Fruit fly (Drosophila melanogaster) whole organism, embryonic: ENCODE data around the gene gry.

Source experiments
- CG1024 ChIP-seq: fragments of 200-800 bp; sonication (Bioruptor generic); IDR thresholded peaks from 2 replicates; pipeline ENCODE4 v1.3.6; 2022; ENCODE audit warnings: missing biosample characterization, missing genetic modification characterization
- CG11504 ChIP-seq: fragments of 200-800 bp; sonication (Bioruptor generic); optimal IDR thresholded peaks from 3 replicates; lab custom pipeline; 2019; ENCODE audit warnings: missing biosample characterization, mild to moderate bottlenecking, missing genetic modification characterization, moderate library complexity
- CG12744 ChIP-seq: fragments of 200-800 bp; sonication (Bioruptor generic); optimal IDR thresholded peaks from 2 replicates; lab custom pipeline; 2016; ENCODE audit warnings: missing biosample characterization, missing genetic modification characterization
- CG13775 ChIP-seq: fragments of 200-800 bp; sonication (Bioruptor generic); optimal IDR thresholded peaks from 3 replicates; lab custom pipeline; 2017; ENCODE audit warnings: missing biosample characterization, mild to moderate bottlenecking, missing genetic modification characterization
- CG14667 ChIP-seq: fragments of 200-800 bp; sonication (Bioruptor generic); IDR thresholded peaks from 2 replicates; pipeline ENCODE4 v1.3.6; 2022; ENCODE audit warnings: missing biosample characterization, missing genetic modification characterization
- CG14965 ChIP-seq: fragments of 200-800 bp; sonication (Bioruptor generic); optimal IDR thresholded peaks from 2 replicates; lab custom pipeline; 2016; ENCODE audit warnings: missing biosample characterization, missing genetic modification characterization, borderline replicate concordance
- CG15479 ChIP-seq: fragments of 200-800 bp; sonication (Bioruptor generic); optimal IDR thresholded peaks from 3 replicates; lab custom pipeline; 2019; ENCODE audit warnings: missing biosample characterization, mild to moderate bottlenecking, missing genetic modification characterization, moderate library complexity
- CG1603 ChIP-seq: fragments of 200-800 bp; sonication (Bioruptor generic); optimal IDR thresholded peaks from 2 replicates; lab custom pipeline; 2019; ENCODE audit warnings: missing biosample characterization, mild to moderate bottlenecking, missing genetic modification characterization, moderate library complexity
- CG17359 ChIP-seq: fragments of 200-800 bp; sonication (Bioruptor generic); optimal IDR thresholded peaks from 3 replicates; lab custom pipeline; 2018; ENCODE audit warnings: missing biosample characterization, mild to moderate bottlenecking, missing genetic modification characterization, moderate library complexity
- CG17912 ChIP-seq: fragments of 200-800 bp; sonication (Bioruptor generic); optimal IDR thresholded peaks from 2 replicates; lab custom pipeline; 2018; ENCODE audit warnings: missing biosample characterization, mild to moderate bottlenecking, missing genetic modification characterization
- CG30020 ChIP-seq: fragments of 200-800 bp; optimal IDR thresholded peaks from 2 replicates; lab custom pipeline; 2019; ENCODE audit warnings: missing biosample characterization, mild to moderate bottlenecking, missing genetic modification characterization, moderate library complexity
- CG34422 ChIP-seq: fragments of 200-800 bp; sonication (Bioruptor generic); IDR thresholded peaks from 3 replicates; pipeline ENCODE4 v1.3.6; 2022; ENCODE audit warnings: missing biosample characterization, missing genetic modification characterization
- CG6854 ChIP-seq: fragments of 200-800 bp; sonication (Bioruptor generic); optimal IDR thresholded peaks from 3 replicates; lab custom pipeline; 2017; ENCODE audit warnings: missing biosample characterization, mild to moderate bottlenecking, missing genetic modification characterization
- CG7271 ChIP-seq: fragments of 200-800 bp; sonication (Bioruptor generic); optimal IDR thresholded peaks from 2 replicates; lab custom pipeline; 2018; ENCODE audit warnings: missing biosample characterization, mild to moderate bottlenecking, missing genetic modification characterization, moderate library complexity
- CG8765 ChIP-seq: fragments of 200-800 bp; sonication (Bioruptor generic); IDR thresholded peaks from 2 replicates; pipeline ENCODE4 v1.3.6; 2022; ENCODE audit warnings: missing biosample characterization, missing genetic modification characterization
- CG8924 ChIP-seq: fragments of 200-800 bp; optimal IDR thresholded peaks from 3 replicates; lab custom pipeline; 2019; ENCODE audit warnings: missing biosample characterization, mild to moderate bottlenecking, missing genetic modification characterization, moderate library complexity
- CG9609 ChIP-seq: fragments of 200-800 bp; sonication (Bioruptor generic); optimal IDR thresholded peaks from 3 replicates; lab custom pipeline; 2016; ENCODE audit warnings: missing biosample characterization, missing genetic modification characterization
- CG9797 ChIP-seq: fragments of 200-800 bp; sonication (Bioruptor generic); optimal IDR thresholded peaks from 3 replicates; lab custom pipeline; 2018; ENCODE audit warnings: missing biosample characterization, mild to moderate bottlenecking, missing genetic modification characterization
- Gsc ChIP-seq: fragments of 200-800 bp; sonication (Bioruptor generic); IDR thresholded peaks from 2 replicates; pipeline ENCODE4 v1.3.6; 2022; ENCODE audit warnings: missing biosample characterization, missing genetic modification characterization
- HLH54F ChIP-seq: fragments of 200-800 bp; sonication (Bioruptor generic); optimal IDR thresholded peaks from 3 replicates; lab custom pipeline; 2016; ENCODE audit warnings: missing biosample characterization, missing genetic modification characterization
- Jarid2 ChIP-seq: fragments of 200-800 bp; sonication (Bioruptor generic); optimal IDR thresholded peaks from 3 replicates; lab custom pipeline; 2017; ENCODE audit warnings: mild to moderate bottlenecking, missing biosample characterization, missing genetic modification reagents, missing genetic modification characterization
- Lhr ChIP-seq: fragments of 200-800 bp; sonication (Bioruptor generic); optimal IDR thresholded peaks from 3 replicates; lab custom pipeline; 2017; ENCODE audit warnings: mild to moderate bottlenecking, missing biosample characterization, missing genetic modification reagents, missing genetic modification characterization
- MBD-R2 ChIP-seq: fragments of 200-800 bp; sonication (Bioruptor generic); IDR thresholded peaks from 2 replicates; pipeline ENCODE4 v1.3.6; 2022; ENCODE audit warnings: missing biosample characterization, missing genetic modification characterization
- MTF-1 ChIP-seq: fragments of 200-800 bp; sonication (Bioruptor generic); optimal IDR thresholded peaks from 2 replicates; lab custom pipeline; 2018; ENCODE audit warnings: missing biosample characterization, mild to moderate bottlenecking, missing genetic modification characterization, borderline replicate concordance
- Optix ChIP-seq: fragments of 200-800 bp; sonication (Bioruptor generic); IDR thresholded peaks from 3 replicates; pipeline ENCODE4 v1.3.6; 2022; ENCODE audit warnings: missing biosample characterization, missing genetic modification characterization
- PHDP ChIP-seq: fragments of 200-800 bp; sonication (Bioruptor generic); optimal IDR thresholded peaks from 3 replicates; lab custom pipeline; 2018; ENCODE audit warnings: missing biosample characterization, mild to moderate bottlenecking, missing genetic modification characterization, moderate library complexity
- bab2 ChIP-seq: fragments of 200-800 bp; sonication (Bioruptor generic); optimal IDR thresholded peaks from 2 replicates; lab custom pipeline; 2016; ENCODE audit warnings: missing biosample characterization, missing genetic modification characterization
- cad ChIP-seq: fragments of >200 bp; optimal IDR thresholded peaks from 2 replicates; lab custom pipeline; 2017; ENCODE audit warnings: missing biosample characterization, missing genetic modification characterization
- cas ChIP-seq: fragments of 200-800 bp; sonication (Bioruptor generic); IDR thresholded peaks from 2 replicates; pipeline ENCODE4 v1.3.6; 2022; ENCODE audit warnings: missing biosample characterization, missing genetic modification characterization
- disco-r ChIP-seq: fragments of 200-800 bp; sonication (Bioruptor generic); optimal IDR thresholded peaks from 2 replicates; lab custom pipeline; 2016; ENCODE audit warnings: missing biosample characterization, missing genetic modification characterization
- esg ChIP-seq: fragments of 200-800 bp; sonication (Bioruptor generic); conservative IDR thresholded peaks from 2 replicates; pipeline ENCODE4 v1.3.6; 2022; ENCODE audit warnings: missing biosample characterization, missing genetic modification characterization
- fd96Cb ChIP-seq: fragments of 200-800 bp; sonication (Bioruptor generic); optimal IDR thresholded peaks from 2 replicates; lab custom pipeline; 2018; ENCODE audit warnings: missing biosample characterization, mild to moderate bottlenecking, missing genetic modification characterization, moderate library complexity
- gsb-n ChIP-seq: fragments of 200-800 bp; sonication (Bioruptor generic); optimal IDR thresholded peaks from 3 replicates; lab custom pipeline; 2018; ENCODE audit warnings: missing biosample characterization, mild to moderate bottlenecking, missing genetic modification characterization
- gt ChIP-seq: fragments of 200-800 bp; sonication (Bioruptor generic); IDR thresholded peaks from 2 replicates; pipeline ENCODE4 v1.3.6; 2022; ENCODE audit warnings: missing biosample characterization, missing genetic modification characterization
- ham ChIP-seq: fragments of 200-800 bp; sonication (Bioruptor generic); IDR thresholded peaks from 2 replicates; pipeline ENCODE4 v1.3.6; 2022; ENCODE audit warnings: missing biosample characterization, missing genetic modification characterization
- insv ChIP-seq, 2 experiments: fragments of 200-800 bp; sonication (Bioruptor generic); optimal IDR thresholded peaks; 3 replicates each; lab custom pipeline; 2016 to 2018; ENCODE audit warnings: missing biosample characterization in 2 of 2, missing genetic modification characterization in 2 of 2
- kay ChIP-seq: fragments of 200-800 bp; sonication (Bioruptor generic); optimal IDR thresholded peaks from 2 replicates; lab custom pipeline; 2016; ENCODE audit warnings: missing biosample characterization, missing genetic modification characterization
- lola ChIP-seq, 3 experiments: fragments of >200 bp in 2 of 3; fragments of 200-800 bp in 1 of 3; sonication (Bioruptor generic) in 1 of 3; optimal IDR thresholded peaks; 2 replicates each; lab custom pipeline; 2017 to 2019; ENCODE audit warnings: missing biosample characterization in 3 of 3, missing genetic modification characterization in 3 of 3, mild to moderate bottlenecking in 1 of 3, moderate library complexity in 1 of 3
- nau ChIP-seq: fragments of 200-800 bp; sonication (Bioruptor generic); optimal IDR thresholded peaks from 3 replicates; lab custom pipeline; 2017; ENCODE audit warnings: missing biosample characterization, mild to moderate bottlenecking, missing genetic modification characterization, missing genetic modification reagents
- nmo ChIP-seq: fragments of 200-800 bp; sonication (Bioruptor generic); optimal IDR thresholded peaks from 2 replicates; lab custom pipeline; 2018; ENCODE audit warnings: missing biosample characterization, mild to moderate bottlenecking, missing genetic modification characterization, moderate library complexity
- org-1 ChIP-seq: fragments of 200-800 bp; sonication (Bioruptor generic); optimal IDR thresholded peaks from 2 replicates; lab custom pipeline; 2017; ENCODE audit warnings: missing biosample characterization, missing genetic modification characterization
- p53 ChIP-seq: fragments of 200-800 bp; sonication (Bioruptor generic); optimal IDR thresholded peaks from 2 replicates; lab custom pipeline; 2016; ENCODE audit warnings: missing biosample characterization, missing genetic modification characterization
- pho ChIP-seq: fragments of 200-800 bp; sonication (Bioruptor generic); optimal IDR thresholded peaks from 2 replicates; lab custom pipeline; 2016; ENCODE audit warnings: missing biosample characterization, missing genetic modification characterization
- pnt ChIP-seq: fragments of 200-800 bp; sonication (Bioruptor generic); optimal IDR thresholded peaks from 3 replicates; lab custom pipeline; 2016; ENCODE audit warnings: missing biosample characterization, missing genetic modification characterization
- schlank ChIP-seq: fragments of 200-800 bp; sonication (Bioruptor generic); optimal IDR thresholded peaks from 2 replicates; lab custom pipeline; 2018; ENCODE audit warnings: missing biosample characterization, mild to moderate bottlenecking, missing genetic modification characterization
- slbo ChIP-seq: fragments of 200-800 bp; sonication (Bioruptor generic); IDR thresholded peaks from 2 replicates; pipeline ENCODE4 v1.3.6; 2022; ENCODE audit warnings: missing biosample characterization, missing genetic modification characterization
- stwl ChIP-seq: fragments of 200-800 bp; sonication (Bioruptor generic); optimal IDR thresholded peaks from 3 replicates; lab custom pipeline; 2018; ENCODE audit warnings: missing biosample characterization, mild to moderate bottlenecking, missing genetic modification characterization, moderate library complexity
- tna ChIP-seq: fragments of 200-800 bp; sonication (Bioruptor generic); IDR thresholded peaks from 2 replicates; pipeline ENCODE4 v1.3.6; 2022; ENCODE audit warnings: missing biosample characterization, missing genetic modification characterization; ENCODE audit not compliant: partially characterized antibody

Gene gry

dm6 chr3L:3224740-3225719 lies 26.1 kb downstream of the gry start, which contains the start of gene Larp4B (continued):
- TF ChIP-seq Gsc (no peak), schlank (tag; lab: Kevin White, UChicago) (no peak), Optix (GFP tag; lab: Robert Waterston, UW) (no peak), nmo (GFP tag; lab: Kevin White, UChicago) (peak; percentile 25), CG6854 (GFP tag; lab: Kevin White, UChicago) (no peak), CG7271 (tag; lab: Kevin White, UChicago) (no peak), bab2 (no peak), gt (GFP tag; lab: Robert Waterston, UW) (no peak), MTF-1 (GFP tag; lab: Kevin White, UChicago) (no peak), ham (GFP tag; lab: Robert Waterston, UW) (no peak), CG8924 (tag; lab: Kevin White, UChicago) (peak; percentile 20), CG8765 (GFP tag; lab: Robert Waterston, UW) (no peak), CG13775 (peak; percentile 37), Lhr (GFP tag; lab: Kevin White, UChicago) (peak; percentile 78), HLH54F (no peak), insv (GFP tag; optimal IDR thresholded peaks at IDR 0.05; lab: Kevin White, UChicago) (peak in 1 of 2 experiments; percentile 41), kay (GFP tag; lab: Kevin White, UChicago) (no peak), CG17359 (tag; lab: Kevin White, UChicago) (no peak), tna (GFP tag; lab: Robert Waterston, UW) (no peak), pho (GFP tag; lab: Kevin White, UChicago) (no peak), CG1024 (GFP tag; lab: Robert Waterston, UW) (no peak), fd96Cb (tag; lab: Kevin White, UChicago) (no peak), Jarid2 (GFP tag; lab: Kevin White, UChicago) (no peak), nau (GFP tag; lab: Kevin White, UChicago) (no peak), lola (GFP tag; optimal IDR thresholded peaks at IDR 0.05; lab: Kevin White, UChicago) (no peak), CG14667 (GFP tag; lab: Robert Waterston, UW) (no peak), CG12744 (GFP tag; lab: Kevin White, UChicago) (no peak), PHDP (tag; lab: Kevin White, UChicago) (peak; percentile 2), slbo (GFP tag; lab: Robert Waterston, UW) (peak; percentile 35; the same call in 1 of the 2 replicates), CG1603 (tag; lab: Kevin White, UChicago) (no peak), cad (GFP tag; lab: Kevin White, UChicago) (no peak), esg (GFP tag; lab: Robert Waterston, UW) (no peak), pnt (GFP tag; lab: Kevin White, UChicago) (no peak), disco-r (GFP tag; lab: Kevin White, UChicago) (peak; percentile 55), CG30020 (tag; lab: Kevin White, UChicago) (no peak), CG34422 (GFP tag; lab: Robert Waterston, UW) (peak; percentile 56; the same call in 2 of the 3 replicates), stwl (tag; lab: Kevin White, UChicago) (peak; percentile 72), CG15479 (GFP tag; lab: Kevin White, UChicago) (no peak), CG9609 (GFP tag; lab: Kevin White, UChicago) (no peak), MBD-R2 (peak; percentile 23; the same call in 1 of the 2 replicates), CG9797 (peak; percentile 82), gsb-n (tag; lab: Kevin White, UChicago) (no peak), CG17912 (GFP tag; lab: Kevin White, UChicago) (no peak), CG14965 (GFP tag; lab: Kevin White, UChicago) (no peak), CG11504 (no peak), org-1 (GFP tag; lab: Kevin White, UChicago) (no peak), p53 (GFP tag; lab: Kevin White, UChicago) (peak; percentile 51), cas (GFP tag; lab: Robert Waterston, UW) (no peak)
